Worm (Caenorhabditis elegans): ENCODE results near the gene ddx-15.

- TF ChIP-seq tab-1 (GFP tag; IDR thresholded peaks at IDR 0.05) = no peak
- TF ChIP-seq ref-1 (GFP tag; conservative IDR thresholded peaks at IDR 0.05) = no peak
- no peak for TF ChIP-seq T22C8.4 (GFP tag; IDR thresholded peaks at IDR 0.05)
- TF ChIP-seq cog-1 (tag; optimal IDR thresholded peaks at IDR 0.05) = no peak
- TF ChIP-seq flt-1 (GFP tag; IDR thresholded peaks at IDR 0.05) = peak; percentile 69; the same call in 1 of the 2 replicates
- TF ChIP-seq ztf-23 (GFP tag; IDR thresholded peaks at IDR 0.05) = no peak
Observed at ce11 chrIII:5564799-5565198, 26.7 kb downstream of the ddx-15 start, which contains the start of gene mlc-3.
